Fruit fly (Drosophila melanogaster) whole organism, embryonic: Measurements from ENCODE around the gene CG31675.

Source experiments
- Aef1 ChIP-seq: fragments of 200-800 bp; sonication (Bioruptor generic); IDR thresholded peaks from 3 replicates; pipeline ENCODE4 v1.3.6; 2022; ENCODE audit warnings: missing biosample characterization, missing genetic modification characterization
- B-H1 ChIP-seq: fragments of 200-800 bp; sonication (Bioruptor generic); IDR thresholded peaks from 3 replicates; pipeline ENCODE4 v1.3.6; 2022; ENCODE audit warnings: missing biosample characterization, missing genetic modification characterization
- BEAF-32 ChIP-seq: fragments of 200-800 bp; sonication (Bioruptor generic); optimal IDR thresholded peaks from 3 replicates; lab custom pipeline; 2017; ENCODE audit warnings: missing biosample characterization, missing genetic modification characterization, mild to moderate bottlenecking, moderate library complexity, missing genetic modification reagents
- CG10147 ChIP-seq: fragments of 200-800 bp; sonication (Bioruptor generic); optimal IDR thresholded peaks from 2 replicates; lab custom pipeline; 2019; ENCODE audit warnings: missing biosample characterization, mild to moderate bottlenecking, missing genetic modification characterization, moderate library complexity
- CG11398 ChIP-seq: fragments of 200-800 bp; sonication (Bioruptor generic); optimal IDR thresholded peaks from 2 replicates; lab custom pipeline; 2016; ENCODE audit warnings: missing biosample characterization, missing genetic modification characterization
- CG12942 ChIP-seq: fragments of 200-800 bp; sonication (Bioruptor generic); optimal IDR thresholded peaks from 3 replicates; lab custom pipeline; 2016; ENCODE audit warnings: missing biosample characterization, missing genetic modification characterization
- CG13424 ChIP-seq: fragments of 200-800 bp; sonication (Bioruptor generic); optimal IDR thresholded peaks from 2 replicates; lab custom pipeline; 2019; ENCODE audit warnings: missing biosample characterization, mild to moderate bottlenecking, missing genetic modification characterization, moderate library complexity
- CG13624 ChIP-seq: fragments of 200-800 bp; sonication (Bioruptor generic); optimal IDR thresholded peaks from 2 replicates; lab custom pipeline; 2016; ENCODE audit warnings: missing biosample characterization, missing genetic modification characterization
- CG13894 ChIP-seq: fragments of 200-800 bp; sonication (Bioruptor generic); optimal IDR thresholded peaks from 3 replicates; lab custom pipeline; 2018; ENCODE audit warnings: missing biosample characterization, mild to moderate bottlenecking, missing genetic modification characterization, moderate library complexity
- CG17359 ChIP-seq: fragments of 200-800 bp; sonication (Bioruptor generic); optimal IDR thresholded peaks from 3 replicates; lab custom pipeline; 2018; ENCODE audit warnings: missing biosample characterization, mild to moderate bottlenecking, missing genetic modification characterization, moderate library complexity
- CG2120 ChIP-seq: fragments of 200-800 bp; sonication (Bioruptor generic); optimal IDR thresholded peaks from 3 replicates; lab custom pipeline; 2016; ENCODE audit warnings: missing biosample characterization, missing genetic modification characterization
- CG2129 ChIP-seq: fragments of 200-800 bp; sonication (Bioruptor generic); IDR thresholded peaks from 2 replicates; pipeline ENCODE4 v1.3.6; 2022; ENCODE audit warnings: missing biosample characterization, missing genetic modification characterization; ENCODE audit not compliant: partially characterized antibody
- CG31441 ChIP-seq: fragments of 200-800 bp; sonication (Bioruptor generic); IDR thresholded peaks from 2 replicates; pipeline ENCODE4 v1.3.6; 2022; ENCODE audit warnings: missing biosample characterization, missing genetic modification characterization
- CG32532 ChIP-seq: fragments of 200-800 bp; sonication (Bioruptor generic); IDR thresholded peaks from 2 replicates; pipeline ENCODE4 v1.3.6; 2022; ENCODE audit warnings: missing biosample characterization, missing genetic modification characterization
- CG32767 ChIP-seq: fragments of 200-800 bp; sonication (Bioruptor generic); IDR thresholded peaks from 2 replicates; pipeline ENCODE4 v1.3.6; 2022; ENCODE audit warnings: missing biosample characterization, missing genetic modification characterization
- CG33213 ChIP-seq: fragments of 200-800 bp; sonication (Bioruptor generic); optimal IDR thresholded peaks from 3 replicates; lab custom pipeline; 2016; ENCODE audit warnings: missing biosample characterization, missing genetic modification characterization
- CG3995 ChIP-seq: fragments of 200-800 bp; sonication (Bioruptor generic); optimal IDR thresholded peaks from 3 replicates; lab custom pipeline; 2016; ENCODE audit warnings: missing biosample characterization, missing genetic modification characterization
- CG4820 ChIP-seq: fragments of 200-800 bp; sonication (Bioruptor generic); optimal IDR thresholded peaks from 3 replicates; lab custom pipeline; 2016; ENCODE audit warnings: missing biosample characterization, missing genetic modification characterization
- CG8281 ChIP-seq: fragments of 200-800 bp; sonication (Bioruptor generic); optimal IDR thresholded peaks from 2 replicates; lab custom pipeline; 2018; ENCODE audit warnings: missing biosample characterization, mild to moderate bottlenecking, missing genetic modification characterization, moderate library complexity
- CG8765 ChIP-seq: fragments of 200-800 bp; sonication (Bioruptor generic); IDR thresholded peaks from 2 replicates; pipeline ENCODE4 v1.3.6; 2022; ENCODE audit warnings: missing biosample characterization, missing genetic modification characterization
- CG9609 ChIP-seq: fragments of 200-800 bp; sonication (Bioruptor generic); optimal IDR thresholded peaks from 3 replicates; lab custom pipeline; 2016; ENCODE audit warnings: missing biosample characterization, missing genetic modification characterization
- CTCF ChIP-seq: fragments of 200-800 bp; sonication (Bioruptor generic); optimal IDR thresholded peaks from 2 replicates; lab custom pipeline; 2017; ENCODE audit warnings: missing biosample characterization, mild to moderate bottlenecking, missing genetic modification characterization, moderate library complexity
- D19B ChIP-seq: fragments of 200-800 bp; sonication (Bioruptor generic); optimal IDR thresholded peaks from 2 replicates; lab custom pipeline; 2017; ENCODE audit warnings: missing biosample characterization, mild to moderate bottlenecking, missing genetic modification characterization
- Gug ChIP-seq: fragments of 200-800 bp; sonication (Bioruptor generic); IDR thresholded peaks from 4 replicates; pipeline ENCODE4 v1.3.6; 2022; ENCODE audit warnings: missing biosample characterization, missing genetic modification characterization
- HLH3B ChIP-seq: fragments of 200-800 bp; sonication (Bioruptor generic); IDR thresholded peaks from 2 replicates; pipeline ENCODE4 v1.3.6; 2022; ENCODE audit warnings: missing biosample characterization, missing genetic modification characterization
- HLHmδ ChIP-seq: fragments of 200-800 bp; sonication (Bioruptor generic); optimal IDR thresholded peaks from 2 replicates; lab custom pipeline; 2018; ENCODE audit warnings: missing biosample characterization, mild to moderate bottlenecking, missing genetic modification characterization, moderate library complexity
- Hr51 ChIP-seq, 2 experiments: fragments of 200-800 bp; sonication (Bioruptor generic); optimal IDR thresholded peaks; 2 replicates in 1 of 2; 3 replicates in 1 of 2; lab custom pipeline; 2016 to 2018; ENCODE audit warnings: missing biosample characterization in 2 of 2, missing genetic modification characterization in 2 of 2, mild to moderate bottlenecking in 1 of 2, moderate library complexity in 1 of 2
- Lhr ChIP-seq: fragments of 200-800 bp; sonication (Bioruptor generic); optimal IDR thresholded peaks from 3 replicates; lab custom pipeline; 2017; ENCODE audit warnings: mild to moderate bottlenecking, missing biosample characterization, missing genetic modification reagents, missing genetic modification characterization
- NC2β ChIP-seq: fragments of 200-800 bp; sonication (Bioruptor generic); optimal IDR thresholded peaks from 2 replicates; lab custom pipeline; 2016; ENCODE audit warnings: missing biosample characterization, missing genetic modification characterization
- NFAT ChIP-seq: fragments of 200-800 bp; sonication (Bioruptor generic); IDR thresholded peaks from 2 replicates; pipeline ENCODE4 v1.3.6; 2022; ENCODE audit warnings: missing biosample characterization, missing genetic modification characterization
- NK7.1 ChIP-seq: fragments of 200-800 bp; sonication (Bioruptor generic); optimal IDR thresholded peaks from 3 replicates; lab custom pipeline; 2016; ENCODE audit warnings: missing biosample characterization, missing genetic modification characterization
- Neu2 ChIP-seq: fragments of 200-800 bp; sonication (Bioruptor generic); optimal IDR thresholded peaks from 3 replicates; lab custom pipeline; 2016; ENCODE audit warnings: missing biosample characterization, missing genetic modification characterization, borderline replicate concordance
- Oaz ChIP-seq: fragments of 200-800 bp; sonication (Bioruptor generic); IDR thresholded peaks from 2 replicates; pipeline ENCODE4 v1.3.6; 2022; ENCODE audit warnings: missing biosample characterization, missing genetic modification characterization
- Scr ChIP-seq: fragments of 200-800 bp; sonication (Bioruptor generic); IDR thresholded peaks from 2 replicates; pipeline ENCODE4 v1.3.6; 2022; ENCODE audit warnings: missing biosample characterization, missing genetic modification characterization; ENCODE audit not compliant: partially characterized antibody
- Six4 ChIP-seq: fragments of 200-800 bp; sonication (Bioruptor generic); optimal IDR thresholded peaks from 2 replicates; lab custom pipeline; 2016; ENCODE audit warnings: missing biosample characterization, missing genetic modification characterization
- crol ChIP-seq: fragments of 200-800 bp; sonication (Bioruptor generic); IDR thresholded peaks from 2 replicates; pipeline ENCODE4 v1.3.6; 2022; ENCODE audit warnings: missing biosample characterization, missing genetic modification characterization
- dpn ChIP-seq, 2 experiments: fragments of 200-800 bp; sonication (Bioruptor generic); optimal IDR thresholded peaks; 3 replicates each; lab custom pipeline; 2016; ENCODE audit warnings: missing biosample characterization in 2 of 2, missing genetic modification characterization in 2 of 2
- esg ChIP-seq: fragments of 200-800 bp; sonication (Bioruptor generic); conservative IDR thresholded peaks from 2 replicates; pipeline ENCODE4 v1.3.6; 2022; ENCODE audit warnings: missing biosample characterization, missing genetic modification characterization
- fu2 ChIP-seq: fragments of 200-800 bp; sonication (Bioruptor generic); optimal IDR thresholded peaks from 2 replicates; lab custom pipeline; 2016; ENCODE audit warnings: missing biosample characterization, missing genetic modification characterization
- ind ChIP-seq: fragments of 200-800 bp; sonication (Bioruptor generic); optimal IDR thresholded peaks from 3 replicates; lab custom pipeline; 2016; ENCODE audit warnings: missing biosample characterization, missing genetic modification characterization
- klu ChIP-seq: fragments of 200-800 bp; sonication (Bioruptor generic); IDR thresholded peaks from 2 replicates; pipeline ENCODE4 v1.3.6; 2022; ENCODE audit warnings: missing biosample characterization, missing genetic modification characterization
- maf-S ChIP-seq: fragments of 200-800 bp; sonication (Bioruptor generic); optimal IDR thresholded peaks from 2 replicates; lab custom pipeline; 2016; ENCODE audit warnings: missing biosample characterization, missing genetic modification characterization
- nerfin-1 ChIP-seq: fragments of 200-800 bp; sonication (Bioruptor generic); optimal IDR thresholded peaks from 3 replicates; lab custom pipeline; 2019; ENCODE audit warnings: missing biosample characterization, mild to moderate bottlenecking, missing genetic modification characterization, moderate library complexity
- prd ChIP-seq, 3 experiments: fragments of >200 bp in 2 of 3; fragments of 200-800 bp in 1 of 3; sonication (Bioruptor generic) in 1 of 3; optimal IDR thresholded peaks in 2 of 3; IDR thresholded peaks in 1 of 3; 2 replicates in 2 of 3; 3 replicates in 1 of 3; pipeline versions ENCODE4 v1.3.6 to Lab custom; 2017 to 2022; ENCODE audit warnings: missing biosample characterization in 1 of 3, missing genetic modification characterization in 1 of 3
- pzg ChIP-seq: fragments of 200-800 bp; sonication (Bioruptor generic); optimal IDR thresholded peaks from 3 replicates; lab custom pipeline; 2018; ENCODE audit warnings: missing biosample characterization, mild to moderate bottlenecking, missing genetic modification characterization, moderate library complexity
- sc ChIP-seq, 3 experiments: fragments of >200 bp in 2 of 3; fragments of 200-800 bp in 1 of 3; sonication (Bioruptor generic) in 1 of 3; optimal IDR thresholded peaks; 2 replicates in 2 of 3; 3 replicates in 1 of 3; lab custom pipeline; 2017; ENCODE audit warnings: mild to moderate bottlenecking in 1 of 3, missing biosample characterization in 1 of 3, missing genetic modification characterization in 1 of 3, missing genetic modification reagents in 1 of 3
- sisA ChIP-seq: fragments of 200-800 bp; sonication (Bioruptor generic); IDR thresholded peaks from 2 replicates; pipeline ENCODE4 v1.3.6; 2022; ENCODE audit warnings: missing biosample characterization, missing genetic modification characterization
- tgo ChIP-seq: fragments of 200-800 bp; sonication (Bioruptor generic); IDR thresholded peaks from 3 replicates; pipeline ENCODE4 v1.3.6; 2022; ENCODE audit warnings: missing biosample characterization, missing genetic modification characterization
- zen ChIP-seq: fragments of 200-800 bp; sonication (Bioruptor generic); optimal IDR thresholded peaks from 3 replicates; lab custom pipeline; 2018; ENCODE audit warnings: missing biosample characterization, mild to moderate bottlenecking, missing genetic modification characterization, moderate library complexity

The CG31675 gene

dm6 chr2L:20889857-20890606, 22.5 kb downstream of the CG31675 start (continued):
- no peak for TF ChIP-seq esg
- peak; percentile 5 for TF ChIP-seq CG8281
- no peak for TF ChIP-seq maf-S (GFP tag; lab: Kevin White, UChicago)
- TF ChIP-seq CG2129 (GFP tag; lab: Robert Waterston, UW): no peak
- peak; percentile 9; the same call in 1 of the 2 replicates for TF ChIP-seq HLH3B (GFP tag; lab: Robert Waterston, UW)
- no peak; the same call in 2 of the 3 replicates for TF ChIP-seq tgo (GFP tag; lab: Robert Waterston, UW)
- TF ChIP-seq D19B (GFP tag; lab: Kevin White, UChicago): no peak
- no peak for TF ChIP-seq CG9609 (GFP tag; lab: Kevin White, UChicago)
- TF ChIP-seq NFAT (GFP tag; lab: Robert Waterston, UW): no peak
- peak; percentile 10 for TF ChIP-seq CG33213 (GFP tag; lab: Kevin White, UChicago)
- no peak for TF ChIP-seq nerfin-1
- TF ChIP-seq Oaz: no peak
- TF ChIP-seq CG13624: peak; percentile 22
- TF ChIP-seq CG2120 (GFP tag; lab: Kevin White, UChicago): peak; percentile 4
- no peak for TF ChIP-seq prd (optimal IDR thresholded peaks at IDR 0.05; lab: Kevin White, UChicago)
- peak; percentile 26; the same call in 1 of the 3 replicates for TF ChIP-seq prd (GFP tag; IDR thresholded peaks at IDR 0.05; lab: Robert Waterston, UW)
- TF ChIP-seq CG8765 (GFP tag; lab: Robert Waterston, UW): no peak
- TF ChIP-seq pzg (GFP tag; lab: Kevin White, UChicago): no peak
- TF ChIP-seq ind (GFP tag; lab: Kevin White, UChicago): peak; percentile 24
- TF ChIP-seq B-H1 (GFP tag; lab: Robert Waterston, UW): peak; percentile 29; the same call in 1 of the 3 replicates
- no peak for TF ChIP-seq CG12942 (GFP tag; lab: Kevin White, UChicago)
- TF ChIP-seq BEAF-32: no peak
- TF ChIP-seq CG10147 (GFP tag; lab: Kevin White, UChicago): no peak
- no peak for TF ChIP-seq Aef1 (GFP tag; lab: Robert Waterston, UW)
- no peak for TF ChIP-seq klu (GFP tag; lab: Robert Waterston, UW)
- peak; percentile 44 for TF ChIP-seq CG4820 (GFP tag; lab: Kevin White, UChicago)
- TF ChIP-seq HLHmδ (GFP tag; lab: Kevin White, UChicago): peak; percentile 52
- TF ChIP-seq Six4 (GFP tag; lab: Kevin White, UChicago): peak; percentile 39
- TF ChIP-seq CG17359 (tag; lab: Kevin White, UChicago): peak; percentile 53
- 0 out of 2 replicates have a peak, but pooled peaks have one; percentile 46 for TF ChIP-seq CG31441
- TF ChIP-seq Scr: no peak
- TF ChIP-seq CG13894 (tag; lab: Kevin White, UChicago): no peak
- TF ChIP-seq Hr51 (GFP tag; optimal IDR thresholded peaks at IDR 0.05; lab: Kevin White, UChicago): peak in 1 of 2 experiments; percentile 50
- TF ChIP-seq dpn (GFP tag; optimal IDR thresholded peaks at IDR 0.05; lab: Kevin White, UChicago): peak; percentile 36 to 57
- no peak for TF ChIP-seq Lhr (GFP tag; lab: Kevin White, UChicago)
- TF ChIP-seq Gug (GFP tag; lab: Robert Waterston, UW): no peak
- TF ChIP-seq CG13424 (tag; lab: Kevin White, UChicago): peak; percentile 17
- TF ChIP-seq NC2β: peak; percentile 9
- peak; percentile 39; the same call in 1 of the 2 replicates for TF ChIP-seq sisA
- peak; percentile 2 for TF ChIP-seq CG11398
- no peak; the same call in 1 of the 2 replicates for TF ChIP-seq crol (GFP tag; lab: Robert Waterston, UW)
- TF ChIP-seq NK7.1 (GFP tag; lab: Kevin White, UChicago): no peak
- no peak for TF ChIP-seq Neu2 (GFP tag; lab: Kevin White, UChicago)
- TF ChIP-seq zen (tag; lab: Kevin White, UChicago): no peak
- no peak for TF ChIP-seq CG3995 (GFP tag; lab: Kevin White, UChicago)
- no peak; the same call in 1 of the 2 replicates for TF ChIP-seq CG32532
- TF ChIP-seq fu2 (GFP tag; lab: Kevin White, UChicago): no peak
- no peak for TF ChIP-seq sc (optimal IDR thresholded peaks at IDR 0.05; lab: Kevin White, UChicago)
- TF ChIP-seq sc (GFP tag; optimal IDR thresholded peaks at IDR 0.05; lab: Kevin White, UChicago): peak; percentile 16
- no peak for TF ChIP-seq CG32767 (GFP tag; lab: Robert Waterston, UW)
- no peak for TF ChIP-seq CTCF (GFP tag; lab: Kevin White, UChicago)
